Worm (Caenorhabditis elegans) whole organism, L1 larva: ENCODE data around the gene dnj-3.

Experiments used
- aly-2 ChIP-seq: fragments of 150-350 bp; optimal IDR thresholded peaks from 2 replicates; lab custom pipeline; 2014; ENCODE audit warnings: missing biosample characterization, missing genetic modification characterization
- blmp-1 ChIP-seq: fragments of 150-350 bp; optimal IDR thresholded peaks from 2 replicates; lab custom pipeline; 2014; ENCODE audit warnings: missing biosample characterization, missing genetic modification characterization
- nhr-11 ChIP-seq: fragments of 150-350 bp; optimal IDR thresholded peaks from 2 replicates; lab custom pipeline; 2014; ENCODE audit warnings: missing biosample characterization, missing genetic modification characterization
- nhr-28 ChIP-seq: fragments of 150-350 bp; optimal IDR thresholded peaks from 2 replicates; lab custom pipeline; 2014; ENCODE audit warnings: missing biosample characterization, missing genetic modification characterization
- nhr-77 ChIP-seq: fragments of 150-350 bp; optimal IDR thresholded peaks from 2 replicates; lab custom pipeline; 2014; ENCODE audit warnings: missing biosample characterization, missing genetic modification characterization
- nhr-90 ChIP-seq: sonication (generic microtip); optimal IDR thresholded peaks from 2 replicates; lab custom pipeline; 2016; ENCODE audit warnings: mild to moderate bottlenecking, missing genetic modification characterization, missing compliant biosample characterization; ENCODE audit not compliant: poor library complexity
- unc-62 ChIP-seq: fragments of 150-350 bp; optimal IDR thresholded peaks from 2 replicates; lab custom pipeline; 2014; ENCODE audit warnings: missing biosample characterization, missing genetic modification reagents, missing genetic modification characterization

DNA sequence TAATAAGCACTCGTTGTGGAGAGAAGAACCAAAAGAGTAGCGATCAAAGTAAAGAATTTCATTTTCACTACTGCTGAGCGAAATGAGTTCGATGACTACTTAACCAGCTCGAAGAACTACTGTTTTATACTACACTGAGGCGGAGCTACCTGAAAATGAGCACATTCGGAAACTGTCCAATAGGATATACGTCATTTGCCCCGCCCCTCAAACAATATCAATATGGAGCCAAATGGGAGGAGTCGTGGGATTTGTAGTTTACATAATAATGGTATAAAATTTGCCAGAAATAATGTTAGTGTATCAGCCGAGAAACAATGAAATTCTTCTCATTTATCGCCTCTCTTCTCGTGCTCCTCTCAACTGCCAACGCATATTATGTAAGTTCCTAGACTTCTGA is 21.0 kb downstream of the dnj-3 start, which contains the start of the genes C01G10.5 and C01G10.4:
- TF ChIP-seq nhr-28 (tag; lab: Kevin White, UChicago), result no peak
- no peak for TF ChIP-seq unc-62 (GFP tag; lab: Kevin White, UChicago)
- TF ChIP-seq nhr-11 (tag; lab: Kevin White, UChicago), result no peak
- TF ChIP-seq nhr-90 (tag; lab: Kevin White, UChicago), result no peak
- no peak for TF ChIP-seq blmp-1 (tag; lab: Kevin White, UChicago)
- no peak for TF ChIP-seq nhr-77 (tag; lab: Kevin White, UChicago)
- TF ChIP-seq aly-2, result no peak
